Worm (Caenorhabditis elegans) whole organism, early embryonic: ENCODE data around the gene dhs-16.

ENCODE experiments used
- ets-7 ChIP-seq: sonication (generic microtip); optimal IDR thresholded peaks from 2 replicates; lab custom pipeline; 2016; ENCODE audit warnings: missing genotype, missing genetic modification characterization, missing compliant biosample characterization
- tbx-11 ChIP-seq: fragments of 200-800 bp; sonication (Bioruptor generic); IDR thresholded peaks from 2 replicates; pipeline ENCODE4 v1.3.6; 2022; ENCODE audit warnings: missing genetic modification characterization, missing compliant biosample characterization

DNA sequence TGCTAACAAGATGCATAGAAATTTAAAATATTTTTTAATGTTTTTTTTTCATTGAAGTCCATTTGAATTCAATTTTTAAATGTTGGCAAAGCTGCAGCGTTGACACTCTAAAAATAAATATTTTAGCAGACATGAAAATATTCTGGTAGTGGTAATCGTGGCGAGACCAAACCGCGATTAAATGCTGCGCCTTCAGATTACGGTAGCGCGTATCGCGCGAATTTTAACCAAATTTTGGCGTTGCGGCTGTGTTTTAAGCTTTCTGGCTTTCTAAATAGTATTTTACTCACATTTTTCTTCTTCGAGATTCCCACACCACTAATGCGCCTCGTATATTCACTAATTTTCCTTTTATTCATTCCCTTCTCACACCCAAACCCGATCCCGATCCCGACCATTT, 12.6 kb downstream of the dhs-16 start, which contains the start of gene cpg-4:
- TF ChIP-seq tbx-11 (GFP tag; lab: Robert Waterston, UW) (no peak), ets-7 (no peak)
